Fruit fly (Drosophila melanogaster): Measurements from ENCODE around the gene fabp.

fabp gene

dm6 chr3R:11582253-11582589 is 15.4 kb upstream of the fabp start (continued):
- TF ChIP-seq CG14050 (GFP tag; IDR thresholded peaks at IDR 0.05) (peak; percentile 78), Max (GFP tag; optimal IDR thresholded peaks at IDR 0.05) (no peak), zfh2 (GFP tag; optimal IDR thresholded peaks at IDR 0.05) (peak; percentile 11), Oaz (GFP tag; IDR thresholded peaks at IDR 0.05) (peak; percentile 71), inv (GFP tag; IDR thresholded peaks at IDR 0.05; ENCODE audit: partially characterized antibody) (no peak), exex (tag; optimal IDR thresholded peaks at IDR 0.05) (no peak), slp2 (GFP tag; optimal IDR thresholded peaks at IDR 0.05) (no peak), Camta (GFP tag; optimal IDR thresholded peaks at IDR 0.05) (peak; percentile 30), Bdp1 (GFP tag; optimal IDR thresholded peaks at IDR 0.05) (peak; percentile 28), CG17912 (GFP tag; optimal IDR thresholded peaks at IDR 0.05) (no peak), H2.0 (GFP tag; IDR thresholded peaks at IDR 0.05) (peak; percentile 65), vvl (GFP tag; IDR thresholded peaks at IDR 0.05) (peak; percentile 86), slbo (GFP tag; IDR thresholded peaks at IDR 0.05) (peak; percentile 58), CG31388 (GFP tag; optimal IDR thresholded peaks at IDR 0.05) (peak; percentile 24), YL-1 (GFP tag; optimal IDR thresholded peaks at IDR 0.05) (no peak), toy (GFP tag; IDR thresholded peaks at IDR 0.05) (no peak), bab2 (GFP tag; optimal IDR thresholded peaks at IDR 0.05) (peak; percentile 49), dysf (GFP tag; IDR thresholded peaks at IDR 0.05) (peak; percentile 75), CG17568 (GFP tag; optimal IDR thresholded peaks at IDR 0.05) (no peak), repo (GFP tag; optimal IDR thresholded peaks at IDR 0.05) (peak; percentile 36), Dip2 (GFP tag; IDR thresholded peaks at IDR 0.05) (no peak), CG15269 (tag; optimal IDR thresholded peaks at IDR 0.05) (no peak), CG3407 (GFP tag; optimal IDR thresholded peaks at IDR 0.05) (no peak), CG32532 (GFP tag; IDR thresholded peaks at IDR 0.05) (peak; percentile 62), Sry-β (GFP tag; optimal IDR thresholded peaks at IDR 0.05) (no peak), jumu (GFP tag; optimal IDR thresholded peaks at IDR 0.05) (peak; percentile 47), abd-A (tag; optimal IDR thresholded peaks at IDR 0.05) (no peak), Lim3 (GFP tag; IDR thresholded peaks at IDR 0.05) (no peak), CG11560 (tag; IDR thresholded peaks at IDR 0.05) (no peak), vnd (GFP tag; IDR thresholded peaks at IDR 0.05; ENCODE audit: partially characterized antibody) (no peak), en (GFP tag; optimal IDR thresholded peaks at IDR 0.05) (peak; percentile 56), fd3F (GFP tag; optimal IDR thresholded peaks at IDR 0.05) (peak; percentile 65), CG12391 (tag; optimal IDR thresholded peaks at IDR 0.05) (peak; percentile 72), Fer2 (tag; optimal IDR thresholded peaks at IDR 0.05) (no peak), esg (GFP tag; conservative IDR thresholded peaks at IDR 0.05) (peak; percentile 71), CG1529 (GFP tag; optimal IDR thresholded peaks at IDR 0.05) (no peak), NC2α (GFP tag; optimal IDR thresholded peaks at IDR 0.05) (no peak), CG13424 (tag; optimal IDR thresholded peaks at IDR 0.05) (peak; percentile 75), CG7987 (GFP tag; optimal IDR thresholded peaks at IDR 0.05) (peak; percentile 25), CG7963 (GFP tag; IDR thresholded peaks at IDR 0.05; ENCODE audit: partially characterized antibody) (no peak), pan (optimal IDR thresholded peaks at IDR 0.05) (no peak), pan (GFP tag; optimal IDR thresholded peaks at IDR 0.05 in 1 of 2, IDR thresholded peaks at IDR 0.05 in 1 of 2) (peak in 1 of 2 experiments; percentile 87), Antp (GFP tag; optimal IDR thresholded peaks at IDR 0.05) (peak; percentile 63), cas (GFP tag; IDR thresholded peaks at IDR 0.05) (no peak), CG17612 (GFP tag; IDR thresholded peaks at IDR 0.05) (0 out of 2 replicates have a peak, but pooled peaks have one; percentile 18), CG4820 (GFP tag; optimal IDR thresholded peaks at IDR 0.05) (peak; percentile 41), CG7839 (tag; optimal IDR thresholded peaks at IDR 0.05) (no peak), cg (GFP tag; optimal IDR thresholded peaks at IDR 0.05) (no peak), CG6765 (GFP tag; optimal IDR thresholded peaks at IDR 0.05) (peak; percentile 11), CG8089 (GFP tag; optimal IDR thresholded peaks at IDR 0.05) (peak; percentile 43), CG14860 (GFP tag; IDR thresholded peaks at IDR 0.05; ENCODE audit: partially characterized antibody) (no peak), bigmax (GFP tag; optimal IDR thresholded peaks at IDR 0.05) (no peak), CTCF (GFP tag; optimal IDR thresholded peaks at IDR 0.05) (no peak)
